Worm (Caenorhabditis elegans): ENCODE measurements around the gene C25F9.5.

C25F9.5 gene

ce11 chrV:19436307-19436706, 25.6 kb upstream of the C25F9.5 start, which contains the start of gene C25F9.14:
TSS of gene C25F9.14 (plus strand) at chrV:19436484.
- no peak for TF ChIP-seq lin-39 (tag; optimal IDR thresholded peaks at IDR 0.05)
- TF ChIP-seq elt-2 (tag; optimal IDR thresholded peaks at IDR 0.05), result peak; percentile 49

ce11 chrV:19433806-19434437, 23.3 kb upstream of the C25F9.5 start, which contains the start of gene C25F9.16:
TSS of gene C25F9.16 (plus strand) at chrV:19434387.
- no peak for TF ChIP-seq nfya-1 (tag; optimal IDR thresholded peaks at IDR 0.05; ENCODE audit: insufficient read depth)
- TF ChIP-seq ztf-4 (tag; optimal IDR thresholded peaks at IDR 0.05), result no peak
- TF ChIP-seq nhr-25 (tag; optimal IDR thresholded peaks at IDR 0.05), result no peak
- TF ChIP-seq pqm-1 (tag; optimal IDR thresholded peaks at IDR 0.05), result peak; percentile 1
- no peak for TF ChIP-seq nhr-12 (tag; optimal IDR thresholded peaks at IDR 0.05)
- TF ChIP-seq ZK546.5 (tag; optimal IDR thresholded peaks at IDR 0.05), result no peak
- no peak for TF ChIP-seq mml-1 (tag; optimal IDR thresholded peaks at IDR 0.05)
- peak; percentile 60 for TF ChIP-seq elt-2 (tag; optimal IDR thresholded peaks at IDR 0.05)
- TF ChIP-seq ceh-9 (tag; optimal IDR thresholded peaks at IDR 0.05), result no peak
- no peak for TF ChIP-seq lsy-12 (tag; optimal IDR thresholded peaks at IDR 0.05)
- no peak for TF ChIP-seq elt-3 (tag; optimal IDR thresholded peaks at IDR 0.05)

ce11 chrV:19432972-19433371, 22.3 kb upstream of the C25F9.5 start, which contains the start of gene C25F9.11:
TSS of gene C25F9.11 (minus strand) at chrV:19433072.
- TF ChIP-seq elt-2 (tag; optimal IDR thresholded peaks at IDR 0.05) (peak; percentile 12), ceh-82 (tag; optimal IDR thresholded peaks at IDR 0.05) (no peak), elt-1 (tag; optimal IDR thresholded peaks at IDR 0.05) (no peak)

- peak; percentile 40 for TF ChIP-seq elt-2 (tag; optimal IDR thresholded peaks at IDR 0.05)
- no peak for TF ChIP-seq sea-2 (GFP tag; optimal IDR thresholded peaks at IDR 0.05)
Measured at ce11 chrV:19432030-19432429, 21.4 kb upstream of the C25F9.5 start.

ce11 chrV:19431036-19431435, 20.4 kb upstream of the C25F9.5 start, which contains the start of gene srw-85:
TSS of gene srw-85 (minus strand) at chrV:19431136.
- TF ChIP-seq nhr-77 (tag; optimal IDR thresholded peaks at IDR 0.05) (no peak), fkh-2 (tag; optimal IDR thresholded peaks at IDR 0.05) (no peak), sea-2 (GFP tag; optimal IDR thresholded peaks at IDR 0.05) (no peak), nhr-43 (tag; optimal IDR thresholded peaks at IDR 0.05; ENCODE audit: poor library complexity, severe bottlenecking) (no peak), nhr-67 (tag; optimal IDR thresholded peaks at IDR 0.05) (no peak), zag-1 (tag; optimal IDR thresholded peaks at IDR 0.05) (no peak), nhr-11 (tag; optimal IDR thresholded peaks at IDR 0.05) (no peak), aly-2 (tag; optimal IDR thresholded peaks at IDR 0.05) (no peak), ztf-11 (tag; optimal IDR thresholded peaks at IDR 0.05) (no peak), elt-2 (tag; optimal IDR thresholded peaks at IDR 0.05) (no peak), pha-4 (tag; optimal IDR thresholded peaks at IDR 0.05) (no peak), fos-1 (tag; optimal IDR thresholded peaks at IDR 0.05) (no peak)

ce11 chrV:19430351-19430913, 19.8 kb upstream of the C25F9.5 start:
- TF ChIP-seq nhr-237 (tag; optimal IDR thresholded peaks at IDR 0.05) (no peak), skn-1 (tag; optimal IDR thresholded peaks at IDR 0.05) (no peak), nfya-1 (tag; optimal IDR thresholded peaks at IDR 0.05; ENCODE audit: insufficient read depth) (no peak), snpc-4 (tag; optimal IDR thresholded peaks at IDR 0.05) (no peak), nhr-12 (tag; optimal IDR thresholded peaks at IDR 0.05) (no peak), ZK546.5 (tag; optimal IDR thresholded peaks at IDR 0.05) (no peak), aly-2 (tag; optimal IDR thresholded peaks at IDR 0.05) (no peak), elt-3 (tag; optimal IDR thresholded peaks at IDR 0.05) (no peak), R02D3.7 (tag; optimal IDR thresholded peaks at IDR 0.05) (no peak), lin-15B (tag; optimal IDR thresholded peaks at IDR 0.05) (no peak), mml-1 (tag; optimal IDR thresholded peaks at IDR 0.05) (no peak), nhr-25 (tag; optimal IDR thresholded peaks at IDR 0.05) (no peak), tbx-2 (tag; optimal IDR thresholded peaks at IDR 0.05) (no peak), zag-1 (tag; optimal IDR thresholded peaks at IDR 0.05) (no peak), nhr-67 (tag; optimal IDR thresholded peaks at IDR 0.05) (no peak), pqm-1 (tag; optimal IDR thresholded peaks at IDR 0.05) (no peak), ceh-9 (tag; optimal IDR thresholded peaks at IDR 0.05) (no peak), eor-1 (tag; optimal IDR thresholded peaks at IDR 0.05) (no peak)
